Fruit fly (Drosophila melanogaster) whole organism, embryonic: ENCODE measurements around the gene CG5665.

Experiments used
- ATbp ChIP-seq: fragments of 200-800 bp; sonication (Bioruptor generic); optimal IDR thresholded peaks from 2 replicates; lab custom pipeline; 2017; ENCODE audit warnings: missing biosample characterization, mild to moderate bottlenecking, missing genetic modification characterization, missing genetic modification reagents
- Bgb ChIP-seq: fragments of 200-800 bp; sonication (Bioruptor generic); IDR thresholded peaks from 2 replicates; pipeline ENCODE4 v1.3.6; 2022; ENCODE audit warnings: missing biosample characterization, missing genetic modification characterization; ENCODE audit not compliant: partially characterized antibody
- CG16779 ChIP-seq: fragments of 200-800 bp; sonication (Bioruptor generic); IDR thresholded peaks from 2 replicates; pipeline ENCODE4 v1.3.6; 2022; ENCODE audit warnings: missing biosample characterization, missing genetic modification characterization
- CG18764 ChIP-seq: fragments of 200-800 bp; sonication (Bioruptor generic); optimal IDR thresholded peaks from 3 replicates; lab custom pipeline; 2016; ENCODE audit warnings: missing biosample characterization, missing genetic modification characterization
- CG30020 ChIP-seq: fragments of 200-800 bp; optimal IDR thresholded peaks from 2 replicates; lab custom pipeline; 2019; ENCODE audit warnings: missing biosample characterization, mild to moderate bottlenecking, missing genetic modification characterization, moderate library complexity
- Dek ChIP-seq: fragments of 200-800 bp; sonication (Bioruptor generic); optimal IDR thresholded peaks from 3 replicates; lab custom pipeline; 2019; ENCODE audit warnings: missing biosample characterization, mild to moderate bottlenecking, missing genetic modification characterization, moderate library complexity
- Neu2 ChIP-seq: fragments of 200-800 bp; sonication (Bioruptor generic); optimal IDR thresholded peaks from 3 replicates; lab custom pipeline; 2016; ENCODE audit warnings: missing biosample characterization, missing genetic modification characterization, borderline replicate concordance
- fu2 ChIP-seq: fragments of 200-800 bp; sonication (Bioruptor generic); optimal IDR thresholded peaks from 2 replicates; lab custom pipeline; 2016; ENCODE audit warnings: missing biosample characterization, missing genetic modification characterization
- gem ChIP-seq: fragments of 200-800 bp; sonication (Bioruptor generic); optimal IDR thresholded peaks from 2 replicates; lab custom pipeline; 2019; ENCODE audit warnings: missing biosample characterization, mild to moderate bottlenecking, missing genetic modification characterization, moderate library complexity
- ranshi ChIP-seq: fragments of 200-800 bp; sonication (Bioruptor generic); IDR thresholded peaks from 2 replicates; pipeline ENCODE4 v1.3.6; 2022; ENCODE audit warnings: missing biosample characterization, missing genetic modification characterization
- slou ChIP-seq: fragments of 200-800 bp; sonication (Bioruptor generic); optimal IDR thresholded peaks from 3 replicates; lab custom pipeline; 2016; ENCODE audit warnings: missing biosample characterization, missing genetic modification characterization
- ssp ChIP-seq: fragments of 200-800 bp; sonication (Bioruptor generic); IDR thresholded peaks from 2 replicates; pipeline ENCODE4 v1.3.6; 2022; ENCODE audit warnings: missing biosample characterization, missing genetic modification characterization
- wdn ChIP-seq: fragments of 200-800 bp; sonication (Bioruptor generic); IDR thresholded peaks from 2 replicates; pipeline ENCODE4 v1.3.6; 2022; ENCODE audit warnings: missing biosample characterization, missing genetic modification characterization
- zfh1 ChIP-seq: fragments of 200-800 bp; sonication (Bioruptor generic); IDR thresholded peaks from 3 replicates; pipeline ENCODE4 v1.3.6; 2022; ENCODE audit warnings: missing biosample characterization, missing genetic modification characterization

DNA sequence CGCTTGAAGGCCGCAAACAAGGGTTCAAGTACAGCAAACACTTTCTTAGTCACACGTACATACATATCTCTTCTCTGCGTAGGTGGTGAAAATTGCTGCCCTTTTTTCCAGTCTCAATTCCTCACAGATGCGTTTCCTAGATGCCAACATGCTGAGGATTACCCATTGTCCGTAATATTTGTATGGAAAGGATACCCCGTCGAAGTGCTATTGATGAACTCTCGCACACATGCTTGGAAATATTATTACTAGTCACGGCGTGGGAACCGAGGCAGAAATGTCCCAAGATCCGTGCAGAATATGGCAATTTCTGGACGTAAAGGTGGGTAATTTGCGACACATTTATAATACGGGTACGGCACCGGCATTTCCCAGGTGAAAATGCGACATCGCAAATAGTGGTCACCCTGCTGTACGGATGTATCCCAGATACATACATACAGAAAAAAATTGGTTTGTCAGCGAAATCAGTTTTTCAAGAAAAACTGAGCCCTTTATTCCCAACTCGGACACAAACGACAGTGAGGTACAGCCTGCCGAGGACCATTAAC lies 47.1 kb downstream of the CG5665 start:
- TF ChIP-seq Dek (no peak), ranshi (GFP tag; lab: Robert Waterston, UW) (no peak), fu2 (GFP tag; lab: Kevin White, UChicago) (no peak), ssp (GFP tag; lab: Robert Waterston, UW) (no peak), CG30020 (tag; lab: Kevin White, UChicago) (no peak), slou (GFP tag; lab: Kevin White, UChicago) (no peak), Neu2 (GFP tag; lab: Kevin White, UChicago) (peak; percentile 53), CG18764 (GFP tag; lab: Kevin White, UChicago) (no peak), gem (tag; lab: Kevin White, UChicago) (no peak), Bgb (GFP tag; lab: Robert Waterston, UW) (no peak), wdn (GFP tag; lab: Robert Waterston, UW) (no peak), CG16779 (no peak), zfh1 (no peak), ATbp (GFP tag; lab: Kevin White, UChicago) (no peak)
